Fruit fly (Drosophila melanogaster): Measurements from ENCODE around the gene CG43091.

The CG43091 gene

DNA sequence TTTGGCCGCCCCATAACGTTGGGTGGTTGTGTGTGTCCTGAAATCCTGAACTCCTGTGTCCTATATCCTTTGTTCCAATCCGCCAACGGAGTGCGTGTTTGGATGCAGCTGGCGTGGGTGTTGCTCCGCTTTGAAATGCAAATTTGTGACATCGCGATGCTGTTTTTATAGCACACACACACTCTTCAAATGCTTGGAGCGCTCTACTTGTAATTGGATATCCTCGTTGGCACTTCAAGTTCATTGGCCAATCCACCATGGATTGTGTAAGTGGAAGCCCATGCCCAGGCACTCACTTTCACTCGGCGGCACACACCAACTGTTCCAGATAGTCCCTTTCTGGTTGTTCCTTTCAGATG lies 47.5 kb upstream of the CG43091 start, which contains the start of gene CG13840:
Gene CG13840, minus strand, starts transcription at position 101 of the 359 bp plus-strand sequence.
- TF ChIP-seq CG16813 (GFP tag; IDR thresholded peaks at IDR 0.05; ENCODE audit: partially characterized antibody) (no peak), Ets65A (GFP tag) (peak; percentile 31), CG42726 (GFP tag; IDR thresholded peaks at IDR 0.05; ENCODE audit: partially characterized antibody) (no peak)

DNA sequence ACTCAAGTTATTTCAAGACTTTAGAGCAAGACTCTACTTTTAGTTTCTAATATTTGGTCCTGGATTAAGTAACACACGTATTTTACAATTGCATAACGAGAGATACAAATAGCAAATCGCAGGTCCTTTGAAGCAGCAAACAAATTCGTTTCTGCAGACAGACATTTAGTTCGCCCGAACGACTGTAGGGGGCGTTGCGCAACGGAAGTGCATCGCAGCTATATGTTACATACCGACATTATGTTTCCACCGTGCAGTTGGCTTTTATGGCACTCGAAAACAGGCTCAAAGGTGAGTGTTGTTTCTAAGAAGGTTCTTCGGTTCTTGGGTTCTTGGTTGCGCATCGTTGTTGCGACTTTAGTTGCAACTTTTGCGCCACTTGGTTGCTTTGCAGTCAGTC lies 41.7 kb upstream of the CG43091 start:
- TF ChIP-seq CTCF (GFP tag; optimal IDR thresholded peaks at IDR 0.05): peak; percentile 41
- no peak for TF ChIP-seq dati (GFP tag; IDR thresholded peaks at IDR 0.05)

DNA sequence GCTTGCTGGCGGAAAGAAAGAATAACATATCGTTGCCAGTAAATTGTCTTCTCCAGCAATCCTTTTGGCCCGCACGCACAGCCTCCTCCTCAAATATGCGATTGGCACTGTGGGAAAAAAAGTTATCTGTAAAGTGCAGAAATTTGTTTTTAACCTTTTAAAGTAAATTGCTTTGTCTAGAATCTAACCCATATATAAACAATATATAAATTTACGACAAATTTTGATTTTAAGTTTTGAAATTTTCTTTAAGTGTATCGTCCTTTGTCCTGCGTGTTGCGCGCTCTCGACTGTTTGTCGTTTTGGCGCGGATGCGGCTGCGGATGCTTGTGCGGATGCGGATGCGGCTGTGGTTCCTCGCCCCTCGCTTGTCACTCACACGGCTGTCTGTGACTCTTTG lies 38.6 kb upstream of the CG43091 start:
- TF ChIP-seq crp (GFP tag; optimal IDR thresholded peaks at IDR 0.05): no peak
- no peak for TF ChIP-seq sr (GFP tag; IDR thresholded peaks at IDR 0.05)
- TF ChIP-seq CG2129 (GFP tag; IDR thresholded peaks at IDR 0.05; ENCODE audit: partially characterized antibody): no peak
- peak; percentile 19; the same call in 1 of the 3 replicates for TF ChIP-seq row (GFP tag; IDR thresholded peaks at IDR 0.05)
- peak; percentile 49 for TF ChIP-seq CG13775 (GFP tag; optimal IDR thresholded peaks at IDR 0.05)
- peak; percentile 21 for TF ChIP-seq CG18599 (GFP tag; optimal IDR thresholded peaks at IDR 0.05)

DNA sequence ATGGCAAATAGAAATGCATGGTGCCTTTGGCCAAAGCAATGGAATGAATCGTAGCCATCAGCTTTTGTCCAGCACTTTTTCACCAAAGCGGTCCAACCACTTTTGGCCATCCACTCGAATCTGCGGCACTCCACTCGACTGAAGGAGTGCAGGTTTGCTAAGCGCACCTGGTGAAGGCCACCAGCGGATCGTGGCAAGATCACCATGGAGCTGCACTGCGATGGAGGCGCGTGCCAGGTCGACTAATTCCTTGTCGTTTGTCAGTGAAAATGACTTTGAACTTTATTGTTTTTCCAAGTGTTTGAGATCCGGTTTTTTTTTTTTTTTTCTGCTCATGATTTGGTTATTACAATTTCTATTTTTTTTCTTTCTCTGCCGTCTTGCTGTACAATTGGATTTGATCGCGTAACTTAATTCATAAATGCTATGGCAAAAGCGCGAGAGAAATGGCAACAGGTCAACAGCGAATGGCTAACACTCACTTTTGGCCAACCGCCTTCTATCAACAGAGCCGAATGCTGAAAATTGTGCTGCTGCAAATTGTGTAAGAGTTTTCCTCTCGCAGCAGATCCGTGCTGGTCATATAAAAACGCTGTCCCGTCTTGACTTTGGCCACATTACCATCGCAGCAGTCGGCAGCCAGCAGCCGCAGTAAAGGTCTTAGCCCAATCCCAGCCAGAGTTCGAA lies 35.3 kb upstream of the CG43091 start, which contains the start of gene CG7031:
Gene CG7031, plus strand, starts transcription at position 637 of the 687 bp plus-strand sequence.
- TF ChIP-seq CG7372 (GFP tag; IDR thresholded peaks at IDR 0.05): no peak
- no peak for TF ChIP-seq CG8924 (tag; optimal IDR thresholded peaks at IDR 0.05)
- no peak for TF ChIP-seq Chrac-16 (GFP tag; optimal IDR thresholded peaks at IDR 0.05)
- no peak for TF ChIP-seq seq (GFP tag; IDR thresholded peaks at IDR 0.05)
- TF ChIP-seq CG18011 (GFP tag; optimal IDR thresholded peaks at IDR 0.05): peak; percentile 85

DNA sequence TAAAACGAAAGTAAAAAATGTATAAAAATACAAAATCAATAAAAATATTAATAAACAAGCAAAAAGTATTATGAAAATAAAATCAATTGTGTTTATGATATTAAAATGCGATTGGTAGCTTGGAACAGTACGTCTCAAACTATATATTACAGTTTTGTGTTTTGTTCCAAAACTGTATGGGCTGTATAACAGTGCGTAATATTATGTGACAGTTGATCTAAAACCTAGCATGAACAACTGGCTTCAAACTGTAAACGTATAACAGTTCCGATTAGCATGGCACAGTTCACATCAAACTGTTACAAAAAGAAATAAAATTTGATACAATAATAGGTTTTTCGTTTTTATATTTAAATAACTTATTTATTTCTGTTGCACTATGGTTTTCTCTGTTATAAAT lies 25.4 kb upstream of the CG43091 start:
- no peak for TF ChIP-seq gt (GFP tag; IDR thresholded peaks at IDR 0.05)
- no peak for TF ChIP-seq CG2875 (GFP tag; optimal IDR thresholded peaks at IDR 0.05)
- TF ChIP-seq onecut (GFP tag; IDR thresholded peaks at IDR 0.05): no peak
- TF ChIP-seq pita (GFP tag; optimal IDR thresholded peaks at IDR 0.05): peak; percentile 70
- TF ChIP-seq Nf-YC (tag; optimal IDR thresholded peaks at IDR 0.05): no peak
- TF ChIP-seq CG6654 (GFP tag; optimal IDR thresholded peaks at IDR 0.05): peak; percentile 100
- peak; percentile 87 for TF ChIP-seq knrl (GFP tag; IDR thresholded peaks at IDR 0.05; ENCODE audit: partially characterized antibody)
- no peak for TF ChIP-seq PHDP (tag; optimal IDR thresholded peaks at IDR 0.05)
- no peak for TF ChIP-seq Vsx1 (GFP tag; optimal IDR thresholded peaks at IDR 0.05)
- no peak for TF ChIP-seq CG4424 (GFP tag; optimal IDR thresholded peaks at IDR 0.05)
- TF ChIP-seq al (GFP tag; IDR thresholded peaks at IDR 0.05): no peak
- TF ChIP-seq nau (GFP tag; optimal IDR thresholded peaks at IDR 0.05): no peak
- TF ChIP-seq zf30C (GFP tag; optimal IDR thresholded peaks at IDR 0.05): no peak
- TF ChIP-seq wek (GFP tag; optimal IDR thresholded peaks at IDR 0.05): no peak
- no peak for TF ChIP-seq CG4707 (GFP tag; optimal IDR thresholded peaks at IDR 0.05)
- no peak for TF ChIP-seq repo (GFP tag; optimal IDR thresholded peaks at IDR 0.05)
- no peak for TF ChIP-seq sc (optimal IDR thresholded peaks at IDR 0.05)
- TF ChIP-seq sc (GFP tag; optimal IDR thresholded peaks at IDR 0.05): no peak
- TF ChIP-seq CG13424 (tag; optimal IDR thresholded peaks at IDR 0.05): peak; percentile 19
- TF ChIP-seq gro (GFP tag; optimal IDR thresholded peaks at IDR 0.05): no peak
- TF ChIP-seq HLH4C (GFP tag; IDR thresholded peaks at IDR 0.05; ENCODE audit: partially characterized antibody): peak; percentile 55; the same call in 1 of the 3 replicates
- no peak for TF ChIP-seq btn (GFP tag; optimal IDR thresholded peaks at IDR 0.05)
- TF ChIP-seq zen (tag; optimal IDR thresholded peaks at IDR 0.05): peak; percentile 55
- TF ChIP-seq CG2202 (tag; optimal IDR thresholded peaks at IDR 0.05): no peak
- no peak for TF ChIP-seq Drgx (GFP tag; IDR thresholded peaks at IDR 0.05)
- peak; percentile 64 for TF ChIP-seq CTCF (GFP tag; optimal IDR thresholded peaks at IDR 0.05)
- peak; percentile 68 for TF ChIP-seq CG11504 (tag; optimal IDR thresholded peaks at IDR 0.05)
- peak; percentile 3 for TF ChIP-seq YL-1 (GFP tag; optimal IDR thresholded peaks at IDR 0.05)
- TF ChIP-seq Antp (GFP tag; optimal IDR thresholded peaks at IDR 0.05): no peak

All from whole organism, embryonic.